Worm (Caenorhabditis elegans) whole organism, L4 larva: ENCODE results near the gene sulp-7.
A peak's percentile ranks its signal among the peaks of the same experiment; 100 is the strongest.

Source experiments
- D1046.2 ChIP-seq: fragments of 200-800 bp; sonication (Bioruptor generic); IDR thresholded peaks from 2 replicates; pipeline ENCODE4 v1.3.6; 2022; ENCODE audit warnings: missing genetic modification characterization, missing compliant biosample characterization
- F10B5.3 ChIP-seq: sonication (generic microtip); optimal IDR thresholded peaks from 2 replicates; lab custom pipeline; 2016; ENCODE audit warnings: mild to moderate bottlenecking, missing genetic modification characterization, missing compliant biosample characterization
- F44E2.7 ChIP-seq: fragments of 200-800 bp; sonication (Bioruptor generic); IDR thresholded peaks from 2 replicates; pipeline ENCODE4 v2.1.2; 2022; ENCODE audit warnings: missing genetic modification characterization, missing compliant biosample characterization
- T26A8.4 ChIP-seq: fragments of 200-800 bp; sonication (Bioruptor generic); IDR thresholded peaks from 2 replicates; pipeline ENCODE4 v1.3.6; 2022; ENCODE audit warnings: missing genetic modification characterization, missing compliant biosample characterization
- ZK337.2 ChIP-seq: fragments of 200-800 bp; sonication (Bioruptor generic); IDR thresholded peaks from 2 replicates; pipeline ENCODE4 v1.3.6; 2022; ENCODE audit warnings: missing genetic modification reagents, missing genetic modification characterization, missing compliant biosample characterization
- aha-1 ChIP-seq: fragments of 150-350 bp; peaks from one replicate; lab custom pipeline; 2014; ENCODE audit warnings: missing biosample characterization, missing genetic modification characterization
- attf-4 ChIP-seq: sonication (generic microtip); optimal IDR thresholded peaks from 3 replicates; lab custom pipeline; 2017; ENCODE audit warnings: missing biosample characterization, missing genetic modification characterization
- ceh-20 ChIP-seq: fragments of 200-800 bp; sonication (Bioruptor generic); IDR thresholded peaks from 2 replicates; pipeline ENCODE4 v1.3.6; 2022; ENCODE audit warnings: missing genetic modification reagents, missing genetic modification characterization, missing compliant biosample characterization
- ceh-44 ChIP-seq: fragments of 200-800 bp; sonication (Bioruptor generic); IDR thresholded peaks from 2 replicates; pipeline ENCODE4 v1.3.6; 2022; ENCODE audit warnings: missing genetic modification reagents, missing genetic modification characterization, missing compliant biosample characterization
- ceh-82 ChIP-seq: sonication (generic microtip); optimal IDR thresholded peaks from 2 replicates; lab custom pipeline; 2017; ENCODE audit warnings: missing biosample characterization, missing genetic modification characterization
- ctbp-1 ChIP-seq: fragments of 200-800 bp; sonication (Bioruptor generic); IDR thresholded peaks from 2 replicates; pipeline ENCODE4 v1.3.6; 2022; ENCODE audit warnings: missing genetic modification reagents, missing genetic modification characterization, missing compliant biosample characterization
- daf-19 ChIP-seq: fragments of 200-800 bp; sonication (Bioruptor generic); conservative IDR thresholded peaks from 2 replicates; pipeline ENCODE4 v1.3.6; 2022; ENCODE audit warnings: missing genetic modification characterization, missing compliant biosample characterization
- daf-8 ChIP-seq: fragments of 200-800 bp; sonication (Bioruptor generic); IDR thresholded peaks from 2 replicates; pipeline ENCODE4 v1.3.6; 2022; ENCODE audit warnings: missing genetic modification characterization, missing compliant biosample characterization
- dmd-6 ChIP-seq: fragments of 200-800 bp; sonication (Bioruptor generic); IDR thresholded peaks from 2 replicates; pipeline ENCODE4 v1.3.6; 2022; ENCODE audit warnings: missing genetic modification reagents, missing genetic modification characterization, missing compliant biosample characterization
- dmd-9 ChIP-seq: fragments of 200-800 bp; sonication (Bioruptor generic); IDR thresholded peaks from 2 replicates; pipeline ENCODE4 v1.3.6; 2022; ENCODE audit warnings: missing genetic modification reagents, missing genetic modification characterization, missing compliant biosample characterization
- dve-1 ChIP-seq: sonication (generic microtip); optimal IDR thresholded peaks from 2 replicates; lab custom pipeline; 2017; ENCODE audit warnings: antibody characterized with exemption, mild to moderate bottlenecking, missing genetic modification characterization, missing compliant biosample characterization; ENCODE audit not compliant: insufficient read depth
- fkh-10 ChIP-seq: fragments of 150-350 bp; optimal IDR thresholded peaks from 2 replicates; lab custom pipeline; 2014; ENCODE audit warnings: missing biosample characterization, missing genetic modification reagents, missing genetic modification characterization
- fos-1 ChIP-seq: fragments of 150-350 bp; optimal IDR thresholded peaks from 2 replicates; lab custom pipeline; 2014; ENCODE audit warnings: missing biosample characterization, missing genetic modification characterization
- gei-8 ChIP-seq: fragments of 200-800 bp; sonication (Bioruptor generic); optimal IDR thresholded peaks from 2 replicates; lab custom pipeline; 2018; ENCODE audit warnings: mild to moderate bottlenecking, missing genetic modification characterization, missing compliant biosample characterization
- hlh-11 ChIP-seq: fragments of 200-800 bp; sonication (Bioruptor generic); optimal IDR thresholded peaks from 2 replicates; lab custom pipeline; 2018; ENCODE audit warnings: mild to moderate bottlenecking, missing genetic modification characterization, missing compliant biosample characterization
- hmg-1.1 ChIP-seq: fragments of 200-800 bp; sonication (Bioruptor generic); IDR thresholded peaks from 2 replicates; pipeline ENCODE4 v1.3.6; 2022; ENCODE audit warnings: missing genetic modification reagents, missing genetic modification characterization, missing compliant biosample characterization
- jun-1 ChIP-seq: fragments of 150-350 bp; optimal IDR thresholded peaks from 2 replicates; lab custom pipeline; 2014; ENCODE audit warnings: missing biosample characterization, missing genetic modification reagents, missing genetic modification characterization
- lin-15B ChIP-seq: fragments of 150-350 bp; sonication (generic microtip); optimal IDR thresholded peaks from 3 replicates; lab custom pipeline; 2014; ENCODE audit warnings: missing biosample characterization, missing genetic modification characterization
- lir-3 ChIP-seq: sonication (generic microtip); optimal IDR thresholded peaks from 2 replicates; lab custom pipeline; 2016; ENCODE audit warnings: mild to moderate bottlenecking, missing genetic modification characterization, missing compliant biosample characterization
- lsy-2 ChIP-seq, 2 experiments: fragments of 150-350 bp in 1 of 2; sonication (generic microtip) in 1 of 2; optimal IDR thresholded peaks; 2 replicates each; lab custom pipeline; 2014 to 2017; ENCODE audit warnings: missing biosample characterization in 2 of 2, missing genetic modification characterization in 2 of 2
- madf-9 ChIP-seq: fragments of 200-800 bp; sonication (Bioruptor generic); conservative IDR thresholded peaks from 2 replicates; pipeline ENCODE4 v1.3.6; 2022; ENCODE audit warnings: missing genetic modification reagents, missing genetic modification characterization, missing compliant biosample characterization
- mep-1 ChIP-seq: fragments of 150-350 bp; sonication (generic microtip); optimal IDR thresholded peaks from 3 replicates; lab custom pipeline; 2014; ENCODE audit warnings: missing biosample characterization, missing genetic modification characterization
- mxl-3 ChIP-seq: fragments of 200-800 bp; sonication (Bioruptor generic); optimal IDR thresholded peaks from 2 replicates; lab custom pipeline; 2018; ENCODE audit warnings: mild to moderate bottlenecking, missing genetic modification characterization, missing compliant biosample characterization
- nhr-28 ChIP-seq: fragments of 150-350 bp; optimal IDR thresholded peaks from 2 replicates; lab custom pipeline; 2014; ENCODE audit warnings: missing biosample characterization, missing genetic modification characterization
- nhr-41 ChIP-seq: fragments of 200-800 bp; sonication (Bioruptor generic); IDR thresholded peaks from 2 replicates; pipeline ENCODE4 v1.3.6; 2022; ENCODE audit warnings: missing genetic modification reagents, missing genetic modification characterization, missing compliant biosample characterization
- nhr-48 ChIP-seq: sonication (generic microtip); optimal IDR thresholded peaks from 2 replicates; lab custom pipeline; 2016; ENCODE audit warnings: mild to moderate bottlenecking, missing genetic modification characterization, missing compliant biosample characterization
- nhr-6 ChIP-seq: fragments of 150-350 bp; optimal IDR thresholded peaks from 2 replicates; lab custom pipeline; 2014; ENCODE audit warnings: missing biosample characterization, missing genetic modification characterization
- php-3 ChIP-seq: fragments of 200-800 bp; sonication (Bioruptor generic); IDR thresholded peaks from 2 replicates; pipeline ENCODE4 v1.3.6; 2022; ENCODE audit warnings: missing genetic modification reagents, missing genetic modification characterization, missing compliant biosample characterization
- pqm-1 ChIP-seq: sonication (generic microtip); optimal IDR thresholded peaks from 2 replicates; lab custom pipeline; 2017; ENCODE audit warnings: missing biosample characterization, missing genetic modification characterization
- saeg-2 ChIP-seq: fragments of 200-800 bp; sonication (Bioruptor generic); IDR thresholded peaks from 2 replicates; pipeline ENCODE4 v1.3.6; 2022; ENCODE audit warnings: missing genetic modification reagents, missing genetic modification characterization, missing compliant biosample characterization
- skn-1 ChIP-seq: fragments of 150-350 bp; optimal IDR thresholded peaks from 2 replicates; lab custom pipeline; 2014; ENCODE audit warnings: missing biosample characterization, missing genetic modification characterization
- spr-3 ChIP-seq: fragments of 200-800 bp; sonication (Bioruptor generic); optimal IDR thresholded peaks from 2 replicates; lab custom pipeline; 2018; ENCODE audit warnings: mild to moderate bottlenecking, missing genetic modification characterization, missing compliant biosample characterization
- unc-130 ChIP-seq: sonication (generic microtip); optimal IDR thresholded peaks from 2 replicates; lab custom pipeline; 2016; ENCODE audit warnings: missing genetic modification reagents, missing genetic modification characterization, missing compliant biosample characterization
- unc-62 ChIP-seq, 3 experiments: fragments of 150-350 bp in 1 of 3; sonication (generic microtip); optimal IDR thresholded peaks in 2 of 3; peaks in 1 of 3; 1 replicate in 1 of 3; 2 replicates in 2 of 3; lab custom pipeline; 2014 to 2017; ENCODE audit warnings: missing biosample characterization in 3 of 3, missing genetic modification characterization in 3 of 3, missing genetic modification reagents in 3 of 3, missing genotype in 1 of 3
- zag-1 ChIP-seq: fragments of 150-350 bp; optimal IDR thresholded peaks from 2 replicates; lab custom pipeline; 2014; ENCODE audit warnings: missing biosample characterization, missing genetic modification characterization
- zfp-2 ChIP-seq: sonication (generic microtip); optimal IDR thresholded peaks from 2 replicates; lab custom pipeline; 2016; ENCODE audit warnings: mild to moderate bottlenecking, missing genetic modification characterization, missing compliant biosample characterization
- zfp-3 ChIP-seq: fragments of 200-800 bp; sonication (Bioruptor generic); conservative IDR thresholded peaks from 2 replicates; pipeline ENCODE4 v1.3.6; 2022; ENCODE audit warnings: missing genetic modification reagents, missing genetic modification characterization, missing compliant biosample characterization
- zip-2 ChIP-seq: fragments of 150-350 bp; optimal IDR thresholded peaks from 2 replicates; lab custom pipeline; 2014; ENCODE audit warnings: missing biosample characterization, missing genetic modification characterization
- ztf-11 ChIP-seq: fragments of 150-350 bp; optimal IDR thresholded peaks from 2 replicates; lab custom pipeline; 2014; ENCODE audit warnings: missing biosample characterization, missing genetic modification characterization
- ztf-7 ChIP-seq: fragments of 150-350 bp; optimal IDR thresholded peaks from 2 replicates; lab custom pipeline; 2014; ENCODE audit warnings: missing biosample characterization, missing genetic modification characterization

Gene sulp-7

DNA sequence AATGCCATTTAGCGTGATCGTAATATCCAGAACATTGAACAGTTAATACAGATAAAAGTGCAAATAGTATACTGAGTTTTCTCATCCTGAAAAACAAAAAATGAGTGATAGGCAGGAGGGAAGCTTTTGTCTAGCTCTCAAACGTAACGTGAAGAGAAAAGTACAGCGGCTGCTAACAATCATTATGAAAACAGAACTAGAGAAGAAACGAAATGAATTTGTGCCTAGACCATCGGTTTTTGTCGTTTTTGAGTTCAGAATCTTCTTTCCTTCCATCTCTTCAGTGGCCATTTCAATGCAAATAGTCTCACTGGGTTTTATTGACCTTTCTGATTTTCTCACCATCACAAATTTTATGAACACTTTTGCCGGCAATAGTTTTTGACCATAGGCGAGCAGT is 4.7 kb downstream of the sulp-7 start, which contains the start of gene W04G3.7:
TSS of gene W04G3.7 (minus strand) at position 101 of the 400 bp plus-strand sequence.
- TF ChIP-seq unc-62 (GFP tag; optimal IDR thresholded peaks at IDR 0.05 in 1 of 2; lab: Kevin White, UChicago) (no peak), unc-62 (tag; optimal IDR thresholded peaks at IDR 0.05; lab: Kevin White, UChicago) (no peak), ZK337.2 (no peak), attf-4 (no peak), nhr-48 (no peak), fkh-10 (GFP tag; lab: Kevin White, UChicago) (no peak), ctbp-1 (no peak), mxl-3 (GFP tag; lab: Kevin White, UChicago) (no peak), skn-1 (tag; lab: Kevin White, UChicago) (no peak), F10B5.3 (tag; lab: Kevin White, UChicago) (no peak), fos-1 (tag; lab: Kevin White, UChicago) (no peak), lsy-2 (tag; optimal IDR thresholded peaks at IDR 0.05; lab: Kevin White, UChicago) (no peak), unc-130 (GFP tag; lab: Kevin White, UChicago) (no peak)

DNA sequence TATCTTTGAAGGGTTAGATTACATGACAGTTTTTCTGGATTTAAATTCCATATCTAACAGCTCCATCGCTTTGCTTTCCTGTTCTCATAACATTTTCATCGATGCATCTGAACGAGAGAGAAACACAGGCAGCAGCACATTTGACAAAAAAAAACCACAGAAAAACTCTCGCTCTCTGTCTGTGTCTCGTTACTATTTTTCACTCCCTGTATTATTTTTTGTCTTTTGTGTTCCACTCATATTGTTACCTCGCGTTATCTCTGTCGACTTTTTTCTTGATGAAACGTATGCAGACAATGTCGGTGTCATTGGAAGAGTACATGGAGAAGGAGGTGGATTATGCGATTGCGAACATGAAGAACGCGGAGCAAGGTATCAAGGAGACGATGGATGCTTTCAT is 8.5 kb downstream of the sulp-7 start, which contains the start of gene W04G3.11:
TSS of gene W04G3.11 (plus strand) at position 244 of the 400 bp plus-strand sequence.
- TF ChIP-seq lir-3 (tag; lab: Kevin White, UChicago): no peak
- TF ChIP-seq nhr-6 (tag; lab: Kevin White, UChicago): peak; percentile 15
- no peak for TF ChIP-seq mep-1 (tag; lab: Kevin White, UChicago)
- peak; percentile 46 for TF ChIP-seq dve-1 (tag; lab: Kevin White, UChicago)
- no peak for TF ChIP-seq dmd-6 (GFP tag; lab: Robert Waterston, UW)
- TF ChIP-seq ceh-20 (GFP tag; lab: Robert Waterston, UW): no peak
- TF ChIP-seq nhr-28 (tag; lab: Kevin White, UChicago): peak; percentile 5
- peak in 1 of 2 experiments; percentile 77 for TF ChIP-seq unc-62 (GFP tag; optimal IDR thresholded peaks at IDR 0.05 in 1 of 2; lab: Kevin White, UChicago)
- no peak for TF ChIP-seq unc-62 (tag; optimal IDR thresholded peaks at IDR 0.05; lab: Kevin White, UChicago)
- peak; percentile 46 for TF ChIP-seq pqm-1 (tag; lab: Kevin White, UChicago)
- TF ChIP-seq, all 104 proteins: peak for 5

DNA sequence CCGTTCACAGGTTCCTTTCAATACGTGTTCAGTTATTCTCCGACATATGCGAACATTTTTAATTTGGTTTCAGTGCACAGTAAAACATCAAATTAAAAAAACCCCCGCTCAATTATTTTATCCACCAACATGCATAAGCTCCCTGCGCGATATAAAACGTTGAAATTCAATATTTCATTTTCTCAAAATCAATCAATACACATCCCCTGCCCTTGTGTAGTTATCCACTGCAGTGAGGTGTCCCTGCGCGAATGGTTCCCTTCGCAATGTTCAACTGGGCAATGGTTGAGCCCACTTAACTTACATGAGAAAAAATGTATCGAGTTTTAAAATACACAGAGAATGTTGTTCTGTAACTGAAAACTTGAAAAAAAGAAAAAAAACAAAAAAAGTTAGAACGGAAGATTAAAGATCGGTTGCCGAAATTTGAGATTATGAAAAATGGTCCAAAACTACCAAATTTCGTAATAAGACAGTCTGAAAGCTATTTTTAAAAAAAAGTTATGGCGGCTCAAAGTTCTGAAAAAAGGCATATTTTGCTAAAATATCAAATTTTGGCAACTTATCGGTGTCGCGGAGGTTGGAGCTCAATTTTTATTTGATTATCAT is 13.6 kb downstream of the sulp-7 start:
- TF ChIP-seq zip-2 (tag; lab: Kevin White, UChicago) (peak; percentile 99), D1046.2 (peak; percentile 94), daf-19 (GFP tag; lab: Robert Waterston, UW) (peak; percentile 99), dve-1 (tag; lab: Kevin White, UChicago) (peak; percentile 100), F44E2.7 (GFP tag; lab: Robert Waterston, UW) (0 out of 2 replicates have a peak, but pooled peaks have one; percentile 81), daf-8 (GFP tag; lab: Robert Waterston, UW) (peak; percentile 93; the same call in 1 of the 2 replicates), ceh-44 (GFP tag; lab: Robert Waterston, UW) (peak; percentile 95), php-3 (peak; percentile 99), ceh-82 (tag; lab: Kevin White, UChicago) (peak; percentile 90), jun-1 (tag; lab: Kevin White, UChicago) (peak; percentile 100), zfp-2 (tag; lab: Kevin White, UChicago) (peak; percentile 90), aha-1 (tag; lab: Kevin White, UChicago) (peak; percentile 100), madf-9 (peak; percentile 99), hmg-1.1 (GFP tag; lab: Robert Waterston, UW) (peak; percentile 100), saeg-2 (peak; percentile 99), nhr-48 (peak; percentile 98), zfp-3 (GFP tag; lab: Robert Waterston, UW) (peak; percentile 98), ztf-11 (tag; lab: Kevin White, UChicago) (peak; percentile 100), lin-15B (tag; lab: Kevin White, UChicago) (peak; percentile 82), dmd-9 (GFP tag; lab: Robert Waterston, UW) (peak; percentile 95), hlh-11 (tag; lab: Kevin White, UChicago) (peak; percentile 99), zag-1 (tag; lab: Kevin White, UChicago) (peak; percentile 100), gei-8 (GFP tag; lab: Kevin White, UChicago) (peak; percentile 95), ceh-20 (GFP tag; lab: Robert Waterston, UW) (peak; percentile 99), ztf-7 (tag; lab: Kevin White, UChicago) (peak; percentile 95), T26A8.4 (GFP tag; lab: Robert Waterston, UW) (peak; percentile 100), spr-3 (GFP tag; lab: Kevin White, UChicago) (peak; percentile 99), ZK337.2 (peak; percentile 94), unc-130 (GFP tag; lab: Kevin White, UChicago) (peak; percentile 68), nhr-41 (GFP tag; lab: Robert Waterston, UW) (peak; percentile 91)
